Worm (Caenorhabditis elegans): ENCODE data around the gene cyp-13A3.

DNA sequence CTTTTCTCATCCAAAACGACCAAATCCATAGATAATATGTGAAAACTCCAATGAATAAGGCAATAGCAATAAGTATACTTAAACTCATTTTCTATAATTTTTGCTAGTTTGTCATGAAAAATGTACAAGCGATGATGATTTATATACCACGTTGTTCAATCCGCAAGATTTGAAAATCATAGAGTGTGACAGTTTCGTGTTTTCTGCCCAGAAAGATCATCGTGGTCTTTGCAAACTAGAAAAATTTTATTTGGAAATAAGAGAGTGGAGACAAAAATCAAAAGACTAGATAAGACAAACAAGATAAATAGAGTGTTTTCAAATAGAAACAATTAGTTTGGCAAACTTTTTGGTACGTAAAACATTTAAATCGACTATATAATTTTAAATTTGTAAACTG is at the start of gene cyp-13A3:
- TF ChIP-seq tbx-2 (tag; optimal IDR thresholded peaks at IDR 0.05) (no peak), nhr-11 (tag; optimal IDR thresholded peaks at IDR 0.05) (no peak), syd-9 (tag; optimal IDR thresholded peaks at IDR 0.05) (no peak), pha-4 (tag; optimal IDR thresholded peaks at IDR 0.05) (no peak), tbx-7 (tag; optimal IDR thresholded peaks at IDR 0.05) (no peak), ceh-45 (GFP tag; IDR thresholded peaks at IDR 0.05) (no peak), sox-4 (tag; optimal IDR thresholded peaks at IDR 0.05) (no peak), fkh-10 (GFP tag; optimal IDR thresholded peaks at IDR 0.05) (no peak), lin-11 (tag; optimal IDR thresholded peaks at IDR 0.05) (no peak), F13H6.1 (tag; optimal IDR thresholded peaks at IDR 0.05) (no peak), npax-4 (tag; optimal IDR thresholded peaks at IDR 0.05) (no peak), hlh-15 (tag; optimal IDR thresholded peaks at IDR 0.05) (no peak)
